Worm (Caenorhabditis elegans): ENCODE data around the gene tre-4.

Gene tre-4

DNA sequence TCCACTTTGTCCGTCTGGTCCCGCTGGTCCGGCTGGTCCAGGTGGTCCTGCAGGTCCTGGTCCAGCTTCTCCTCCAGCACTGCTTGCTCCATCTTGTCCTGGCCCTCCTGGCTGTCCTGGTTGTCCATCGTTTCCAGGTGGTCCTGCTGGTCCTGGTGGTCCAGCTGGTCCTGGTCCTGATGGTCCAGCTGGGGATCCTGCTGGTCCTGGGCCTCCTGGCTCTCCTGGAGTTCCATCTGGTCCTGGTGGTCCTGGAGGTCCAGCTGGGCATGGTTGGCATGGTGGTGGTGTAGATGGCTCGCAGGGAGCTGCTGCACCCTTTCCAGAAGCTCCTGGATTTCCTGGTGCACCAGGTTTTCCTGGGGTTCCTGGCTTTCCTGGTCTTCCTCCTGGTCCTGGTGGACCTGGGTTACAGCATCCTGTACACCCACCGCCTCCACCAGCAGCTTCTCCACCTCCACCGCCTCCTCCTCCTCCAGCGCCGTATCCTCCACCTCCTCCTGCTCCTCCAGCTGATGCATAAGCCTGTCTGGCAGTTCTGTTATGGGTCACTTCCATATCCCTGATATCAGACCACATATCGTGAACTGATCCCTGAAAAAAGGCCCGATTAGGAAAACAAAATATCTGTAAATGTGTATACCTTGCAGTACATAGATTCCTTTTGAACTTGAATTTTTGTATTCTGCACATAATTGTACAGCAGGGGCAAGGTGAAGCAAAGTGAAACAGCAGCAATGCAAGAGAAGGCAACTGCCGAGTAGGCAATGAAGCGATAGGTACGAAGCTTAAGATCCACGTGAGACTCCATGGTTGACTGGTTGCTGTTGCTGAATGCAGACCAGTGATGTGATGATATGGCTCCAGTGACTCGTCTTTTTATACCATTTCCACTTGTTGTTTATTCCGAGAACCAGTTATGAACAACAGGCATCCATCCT is 4.8 kb upstream of the tre-4 start, which contains the start of gene col-183:
Gene col-183 (minus strand): TSS at position 839 of the 941 bp plus-strand sequence.
- no peak for TF ChIP-seq tbx-11 (GFP tag; IDR thresholded peaks at IDR 0.05)
- TF ChIP-seq tbx-37 (GFP tag; conservative IDR thresholded peaks at IDR 0.05): no peak
- TF ChIP-seq ceh-36 (tag; optimal IDR thresholded peaks at IDR 0.05): no peak
- no peak for TF ChIP-seq F13C5.2 (tag; optimal IDR thresholded peaks at IDR 0.05)
- TF ChIP-seq ama-1 (optimal IDR thresholded peaks at IDR 0.05): no peak
- no peak for TF ChIP-seq hmg-4 (GFP tag; optimal IDR thresholded peaks at IDR 0.05)
- no peak for TF ChIP-seq tra-4 (tag; optimal IDR thresholded peaks at IDR 0.05)
- no peak for TF ChIP-seq B0310.2 (tag; optimal IDR thresholded peaks at IDR 0.05)
- TF ChIP-seq aly-1 (tag; optimal IDR thresholded peaks at IDR 0.05): no peak
- TF ChIP-seq sea-1 (GFP tag; conservative IDR thresholded peaks at IDR 0.05): no peak
- no peak for TF ChIP-seq hnd-1 (tag; optimal IDR thresholded peaks at IDR 0.05)
- TF ChIP-seq flt-1 (GFP tag; IDR thresholded peaks at IDR 0.05): no peak
- TF ChIP-seq hmbx-1 (tag; optimal IDR thresholded peaks at IDR 0.05): no peak

DNA sequence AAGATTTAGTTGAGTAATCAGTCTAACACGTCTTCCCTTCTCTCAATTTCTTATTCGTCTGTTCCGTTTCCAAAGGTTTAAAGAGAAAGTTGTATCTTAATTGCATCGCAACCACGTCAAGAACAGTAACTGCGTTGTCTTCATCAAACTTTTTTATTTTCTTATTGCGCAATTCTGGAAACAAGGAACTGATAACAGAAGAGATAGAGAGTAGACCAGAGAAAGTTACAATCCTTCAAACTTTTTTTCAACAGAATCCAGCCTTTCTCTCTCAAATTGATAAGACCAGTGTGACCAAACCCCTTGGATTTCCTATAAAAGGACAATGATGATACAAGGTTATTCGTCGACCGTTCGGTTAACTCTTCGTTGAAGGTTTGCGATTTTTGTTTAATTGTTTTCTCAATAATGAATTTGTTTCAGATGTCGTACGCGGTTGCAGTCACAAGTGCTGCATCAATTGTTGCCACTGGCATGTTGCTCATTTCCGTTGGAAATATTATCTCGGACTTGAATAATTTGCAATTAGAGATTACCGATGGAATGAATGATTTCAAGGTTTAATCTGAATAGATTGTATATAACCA is 2.8 kb upstream of the tre-4 start, which contains the start of gene col-184:
Gene col-184 (plus strand): TSS at position 409 of the 587 bp plus-strand sequence.
- TF ChIP-seq tbx-11 (GFP tag; IDR thresholded peaks at IDR 0.05): no peak
- TF ChIP-seq ets-7 (tag; optimal IDR thresholded peaks at IDR 0.05): no peak
- no peak for TF ChIP-seq ama-1 (optimal IDR thresholded peaks at IDR 0.05)
- no peak for TF ChIP-seq B0310.2 (tag; optimal IDR thresholded peaks at IDR 0.05)
- TF ChIP-seq tbx-37 (GFP tag; conservative IDR thresholded peaks at IDR 0.05): no peak
- TF ChIP-seq scrt-1 (GFP tag; IDR thresholded peaks at IDR 0.05): no peak
- no peak for TF ChIP-seq hmg-4 (GFP tag; optimal IDR thresholded peaks at IDR 0.05)
- no peak for TF ChIP-seq tra-4 (tag; optimal IDR thresholded peaks at IDR 0.05)
- no peak for TF ChIP-seq pes-1 (GFP tag; IDR thresholded peaks at IDR 0.05)
- TF ChIP-seq hmbx-1 (tag; optimal IDR thresholded peaks at IDR 0.05): no peak
- no peak for TF ChIP-seq flt-1 (GFP tag; IDR thresholded peaks at IDR 0.05)
- no peak for TF ChIP-seq hnd-1 (tag; optimal IDR thresholded peaks at IDR 0.05)
- no peak for TF ChIP-seq F13C5.2 (tag; optimal IDR thresholded peaks at IDR 0.05)
- no peak for TF ChIP-seq aly-1 (tag; optimal IDR thresholded peaks at IDR 0.05)
- TF ChIP-seq ceh-13 (GFP tag; optimal IDR thresholded peaks at IDR 0.05): no peak
- TF ChIP-seq sea-1 (GFP tag; conservative IDR thresholded peaks at IDR 0.05): no peak
- TF ChIP-seq ceh-36 (tag; optimal IDR thresholded peaks at IDR 0.05): no peak

DNA sequence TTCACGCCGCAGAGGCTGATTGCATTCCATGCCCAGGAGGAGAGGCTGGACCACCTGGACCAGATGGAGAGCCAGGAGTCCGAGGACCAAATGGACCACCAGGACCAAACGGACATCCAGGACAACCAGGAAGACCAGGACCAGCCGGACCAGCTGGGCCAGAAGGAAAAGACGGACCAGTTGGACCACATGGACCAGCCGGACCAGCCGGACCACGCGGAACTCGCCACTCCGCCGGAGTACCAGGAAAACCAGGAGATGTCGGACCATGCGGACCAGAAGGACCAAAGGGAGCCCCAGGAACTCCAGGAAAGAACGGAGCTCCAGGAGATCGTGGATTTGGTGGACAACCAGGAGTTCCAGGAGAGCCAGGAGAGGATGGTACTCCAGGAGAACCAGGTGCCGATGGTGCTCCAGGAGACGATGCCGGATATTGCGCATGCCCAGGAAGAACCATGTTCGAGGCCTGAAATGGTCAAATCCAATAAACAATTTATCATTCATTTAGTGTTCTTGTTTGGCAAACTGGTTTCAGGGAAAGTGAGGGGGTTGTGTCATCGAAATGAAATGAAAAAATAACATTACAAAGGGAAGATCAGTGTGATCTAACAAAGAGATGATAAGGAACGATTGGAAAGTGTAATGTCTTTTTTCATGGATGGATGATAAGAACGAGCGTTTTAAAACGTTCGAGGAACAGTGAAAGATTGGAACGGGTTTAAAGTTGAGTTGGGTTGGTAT is 1.9 kb upstream of the tre-4 start:
- peak; percentile 24 for TF ChIP-seq aly-1 (tag; optimal IDR thresholded peaks at IDR 0.05)
- no peak for TF ChIP-seq tra-4 (tag; optimal IDR thresholded peaks at IDR 0.05)

DNA sequence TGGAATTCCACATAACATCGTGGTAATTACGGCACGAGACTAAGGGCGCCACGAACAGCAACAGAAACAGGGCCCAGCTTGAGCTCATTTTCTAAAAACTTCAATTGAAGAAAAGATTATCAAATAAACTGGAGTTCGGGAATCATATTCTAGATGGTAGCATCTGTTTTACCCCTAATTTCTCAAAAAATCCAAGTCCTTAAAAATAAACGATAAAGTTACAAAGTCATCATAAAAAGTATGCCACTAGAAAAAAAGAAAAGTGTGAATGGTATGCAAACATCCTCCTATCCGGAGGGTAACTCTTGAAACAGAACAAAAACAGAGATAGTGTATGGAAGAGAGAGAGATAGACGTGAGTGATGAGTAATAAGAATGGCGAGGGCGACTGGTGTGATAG is 5.4 kb downstream of the tre-4 start, which contains the start of gene efn-3:
Gene efn-3 (minus strand): TSS at position 101 of the 400 bp plus-strand sequence.
- no peak for TF ChIP-seq flt-1 (GFP tag; IDR thresholded peaks at IDR 0.05)
- TF ChIP-seq tbx-11 (GFP tag; IDR thresholded peaks at IDR 0.05): no peak
- TF ChIP-seq tra-4 (tag; optimal IDR thresholded peaks at IDR 0.05): no peak
- no peak for TF ChIP-seq F13C5.2 (tag; optimal IDR thresholded peaks at IDR 0.05)
- no peak for TF ChIP-seq ets-7 (tag; optimal IDR thresholded peaks at IDR 0.05)
- TF ChIP-seq sea-1 (GFP tag; conservative IDR thresholded peaks at IDR 0.05): no peak
- no peak for TF ChIP-seq hmbx-1 (tag; optimal IDR thresholded peaks at IDR 0.05)
- TF ChIP-seq ama-1 (optimal IDR thresholded peaks at IDR 0.05): no peak
- no peak for TF ChIP-seq B0310.2 (tag; optimal IDR thresholded peaks at IDR 0.05)
- TF ChIP-seq aly-1 (tag; optimal IDR thresholded peaks at IDR 0.05): no peak
- no peak for TF ChIP-seq tbx-37 (GFP tag; conservative IDR thresholded peaks at IDR 0.05)
- no peak for TF ChIP-seq hmg-4 (GFP tag; optimal IDR thresholded peaks at IDR 0.05)
- TF ChIP-seq ceh-13 (GFP tag; optimal IDR thresholded peaks at IDR 0.05): no peak
- no peak for TF ChIP-seq ceh-36 (tag; optimal IDR thresholded peaks at IDR 0.05)
- TF ChIP-seq hnd-1 (tag; optimal IDR thresholded peaks at IDR 0.05): no peak
- no peak for TF ChIP-seq scrt-1 (GFP tag; IDR thresholded peaks at IDR 0.05)
- TF ChIP-seq pes-1 (GFP tag; IDR thresholded peaks at IDR 0.05): no peak

DNA sequence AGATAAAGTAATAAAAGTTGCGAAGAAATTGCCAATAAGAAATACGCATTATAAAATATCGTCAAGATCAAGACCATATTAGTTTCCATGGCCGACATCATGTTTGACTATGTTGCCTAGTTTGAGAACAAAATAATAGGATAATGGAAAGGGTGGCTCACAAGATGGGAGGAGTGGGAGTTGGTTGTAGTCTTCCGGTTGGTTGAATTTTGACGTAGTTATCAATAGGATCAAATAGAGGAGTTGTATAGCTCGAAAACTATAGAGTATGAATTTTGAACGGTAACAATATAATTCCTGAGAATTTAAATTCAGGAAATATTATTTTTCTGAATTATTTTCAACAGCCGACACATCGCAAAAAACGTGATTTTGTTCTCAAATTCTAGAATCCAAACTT is 9.7 kb downstream of the tre-4 start, which contains the start of gene srd-50:
Gene srd-50 (minus strand): TSS at position 101 of the 400 bp plus-strand sequence.
- no peak for TF ChIP-seq ama-1 (optimal IDR thresholded peaks at IDR 0.05)
- no peak for TF ChIP-seq pes-1 (GFP tag; IDR thresholded peaks at IDR 0.05)
- no peak for TF ChIP-seq flt-1 (GFP tag; IDR thresholded peaks at IDR 0.05)
- no peak for TF ChIP-seq tbx-37 (GFP tag; conservative IDR thresholded peaks at IDR 0.05)
- no peak for TF ChIP-seq B0310.2 (tag; optimal IDR thresholded peaks at IDR 0.05)
- TF ChIP-seq sea-1 (GFP tag; conservative IDR thresholded peaks at IDR 0.05): no peak
- TF ChIP-seq tbx-11 (GFP tag; IDR thresholded peaks at IDR 0.05): no peak
- TF ChIP-seq ceh-36 (tag; optimal IDR thresholded peaks at IDR 0.05): no peak

DNA sequence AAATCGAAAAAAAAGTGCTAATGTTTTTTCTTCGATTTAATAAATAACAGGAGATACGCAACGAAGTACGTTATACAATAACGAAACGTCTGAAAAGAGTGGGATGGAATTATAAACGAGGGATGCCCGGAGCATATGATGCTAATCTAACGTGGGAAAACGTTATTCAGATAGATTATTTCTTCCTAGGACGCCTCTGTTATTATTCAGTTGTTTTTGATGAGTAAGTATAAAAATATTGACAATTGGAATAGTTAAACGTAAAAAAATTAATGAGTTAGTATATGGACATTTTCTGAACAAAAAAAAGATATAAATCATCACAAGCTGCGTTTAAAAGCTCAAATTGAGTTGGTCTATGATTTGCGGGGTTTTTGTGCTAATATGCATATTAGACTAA is 12.9 kb downstream of the tre-4 start, which contains the start of gene srd-51:
Gene srd-51 (minus strand): TSS at position 101 of the 400 bp plus-strand sequence.
- TF ChIP-seq ama-1 (optimal IDR thresholded peaks at IDR 0.05) (no peak), tbx-11 (GFP tag; IDR thresholded peaks at IDR 0.05) (no peak), hnd-1 (tag; optimal IDR thresholded peaks at IDR 0.05) (no peak), ceh-36 (tag; optimal IDR thresholded peaks at IDR 0.05) (no peak), scrt-1 (GFP tag; IDR thresholded peaks at IDR 0.05) (no peak), ceh-13 (GFP tag; optimal IDR thresholded peaks at IDR 0.05) (no peak), ets-7 (tag; optimal IDR thresholded peaks at IDR 0.05) (no peak), tbx-37 (GFP tag; conservative IDR thresholded peaks at IDR 0.05) (no peak), tra-4 (tag; optimal IDR thresholded peaks at IDR 0.05) (no peak), hmbx-1 (tag; optimal IDR thresholded peaks at IDR 0.05) (no peak), pes-1 (GFP tag; IDR thresholded peaks at IDR 0.05) (no peak), aly-1 (tag; optimal IDR thresholded peaks at IDR 0.05) (no peak), F13C5.2 (tag; optimal IDR thresholded peaks at IDR 0.05) (no peak), sea-1 (GFP tag; conservative IDR thresholded peaks at IDR 0.05) (no peak), flt-1 (GFP tag; IDR thresholded peaks at IDR 0.05) (no peak), B0310.2 (tag; optimal IDR thresholded peaks at IDR 0.05) (no peak), hmg-4 (GFP tag; optimal IDR thresholded peaks at IDR 0.05) (no peak)

Data from whole organism, early embryonic.